Worm (Caenorhabditis elegans): Measurements from ENCODE around the gene ugt-6.

ugt-6 gene

ce11 chrV:12797992-12798391, at the start of gene ugt-6:
ugt-6 (minus strand) TSS chrV:12798224.
- TF ChIP-seq unc-62 (GFP tag; optimal IDR thresholded peaks at IDR 0.05) = no peak

ce11 chrV:12845247-12845646, 47.2 kb upstream of the ugt-6 start, which contains the start of gene C44H9.6:
C44H9.6 (minus strand) TSS chrV:12845347.
- no peak for TF ChIP-seq unc-62 (GFP tag; optimal IDR thresholded peaks at IDR 0.05)

- no peak for TF ChIP-seq unc-62 (GFP tag; optimal IDR thresholded peaks at IDR 0.05)
Measured at ce11 chrV:12844748-12845147, 46.7 kb upstream of the ugt-6 start.

ce11 chrV:12835388-12835787, 37.4 kb upstream of the ugt-6 start, which contains the start of gene C44H9.4:
C44H9.4 (plus strand) TSS chrV:12835688.
- TF ChIP-seq unc-62 (GFP tag; optimal IDR thresholded peaks at IDR 0.05) = no peak

- TF ChIP-seq unc-62 (GFP tag; optimal IDR thresholded peaks at IDR 0.05) = no peak
Measured at ce11 chrV:12827219-12827618, 29.2 kb upstream of the ugt-6 start, which contains the start of gene ugt-15. ugt-15 (plus strand) TSS chrV:12827519.

ce11 chrV:12824777-12825176, 26.8 kb upstream of the ugt-6 start, which contains the start of gene ugt-16:
ugt-16 (plus strand) TSS chrV:12825024.
- no peak for TF ChIP-seq unc-62 (GFP tag; optimal IDR thresholded peaks at IDR 0.05)

- TF ChIP-seq unc-62 (GFP tag; optimal IDR thresholded peaks at IDR 0.05) = no peak
Measured at ce11 chrV:12822065-12822464, 24.0 kb upstream of the ugt-6 start.

ce11 chrV:12819792-12820453, 21.9 kb upstream of the ugt-6 start, which contains the start of the genes ZC443.4 and ugt-18:
ZC443.4 (minus strand) TSS chrV:12819886.
ugt-18 (plus strand) TSS chrV:12820260.
- TF ChIP-seq unc-62 (GFP tag; optimal IDR thresholded peaks at IDR 0.05) = no peak

- TF ChIP-seq unc-62 (GFP tag; optimal IDR thresholded peaks at IDR 0.05) = no peak
Measured at ce11 chrV:12819155-12819554, 21.1 kb upstream of the ugt-6 start.

ce11 chrV:12818486-12818885, 20.5 kb upstream of the ugt-6 start:
- no peak for TF ChIP-seq unc-62 (GFP tag; optimal IDR thresholded peaks at IDR 0.05)

- no peak for TF ChIP-seq unc-62 (GFP tag; optimal IDR thresholded peaks at IDR 0.05)
Measured at ce11 chrV:12816672-12817071, 18.6 kb upstream of the ugt-6 start.

- no peak for TF ChIP-seq unc-62 (GFP tag; optimal IDR thresholded peaks at IDR 0.05)
Measured at ce11 chrV:12815386-12815785, 17.4 kb upstream of the ugt-6 start.

ce11 chrV:12814481-12814882, 16.5 kb upstream of the ugt-6 start:
- TF ChIP-seq unc-62 (GFP tag; optimal IDR thresholded peaks at IDR 0.05) = no peak

- no peak for TF ChIP-seq unc-62 (GFP tag; optimal IDR thresholded peaks at IDR 0.05)
Measured at ce11 chrV:12814022-12814421, 16.0 kb upstream of the ugt-6 start, which contains the start of gene ZC443.3. ZC443.3 (minus strand) TSS chrV:12814122.

ce11 chrV:12811810-12812209, 13.8 kb upstream of the ugt-6 start:
- no peak for TF ChIP-seq unc-62 (GFP tag; optimal IDR thresholded peaks at IDR 0.05)

ce11 chrV:12811126-12811525, 13.1 kb upstream of the ugt-6 start, which contains the start of gene ZC443.2:
ZC443.2 (minus strand) TSS chrV:12811192.
- TF ChIP-seq unc-62 (GFP tag; optimal IDR thresholded peaks at IDR 0.05) = no peak

ce11 chrV:12809876-12810275, 11.9 kb upstream of the ugt-6 start, which contains the start of gene ZC443.1:
ZC443.1 (minus strand) TSS chrV:12810080.
- TF ChIP-seq unc-62 (GFP tag; optimal IDR thresholded peaks at IDR 0.05) = no peak
